Fruit fly (Drosophila melanogaster): ENCODE measurements around the gene mRpL45.
A peak's percentile ranks its signal among the peaks of the same experiment; 100 is the strongest.

Gene mRpL45

dm6 chr3R:22589311-22589710 is 29.0 kb upstream of the mRpL45 start (continued):
- TF ChIP-seq vnd (GFP tag; IDR thresholded peaks at IDR 0.05; ENCODE audit: partially characterized antibody) (no peak), CG11093 (GFP tag; IDR thresholded peaks at IDR 0.05) (no peak), da (GFP tag; optimal IDR thresholded peaks at IDR 0.05) (no peak), Antp (GFP tag; optimal IDR thresholded peaks at IDR 0.05) (no peak), CG10274 (GFP tag; optimal IDR thresholded peaks at IDR 0.05) (no peak), Lhr (GFP tag; optimal IDR thresholded peaks at IDR 0.05) (peak; percentile 6), CG3847 (GFP tag; IDR thresholded peaks at IDR 0.05) (no peak), mld (GFP tag; IDR thresholded peaks at IDR 0.05; ENCODE audit: partially characterized antibody) (no peak), CG6791 (GFP tag; IDR thresholded peaks at IDR 0.05; ENCODE audit: partially characterized antibody) (no peak), ap (GFP tag; IDR thresholded peaks at IDR 0.05) (no peak), E2f1 (GFP tag; IDR thresholded peaks at IDR 0.05) (no peak), gce (GFP tag; IDR thresholded peaks at IDR 0.05) (0 out of 3 replicates have a peak, but pooled peaks have one; percentile 52), Hr51 (GFP tag; optimal IDR thresholded peaks at IDR 0.05) (peak in 1 of 2 experiments; percentile 9), CG16813 (GFP tag; IDR thresholded peaks at IDR 0.05; ENCODE audit: partially characterized antibody) (no peak), CG17912 (GFP tag; optimal IDR thresholded peaks at IDR 0.05) (no peak), GATAe (GFP tag; conservative IDR thresholded peaks at IDR 0.05) (no peak), CG8924 (tag; optimal IDR thresholded peaks at IDR 0.05) (no peak), salm (tag; optimal IDR thresholded peaks at IDR 0.05) (peak; percentile 69), Myb (GFP tag; optimal IDR thresholded peaks at IDR 0.05) (no peak), CG2875 (GFP tag; optimal IDR thresholded peaks at IDR 0.05) (peak; percentile 78), esg (GFP tag; conservative IDR thresholded peaks at IDR 0.05) (no peak), bab2 (GFP tag; optimal IDR thresholded peaks at IDR 0.05) (peak; percentile 31), Taf1 (GFP tag; IDR thresholded peaks at IDR 0.05) (no peak), CG10209 (GFP tag; optimal IDR thresholded peaks at IDR 0.05) (peak; percentile 30), Lim3 (GFP tag; IDR thresholded peaks at IDR 0.05) (no peak), Dfd (GFP tag; optimal IDR thresholded peaks at IDR 0.05) (no peak), CG18262 (tag; optimal IDR thresholded peaks at IDR 0.05) (peak; percentile 40), nmo (GFP tag; optimal IDR thresholded peaks at IDR 0.05) (peak; percentile 30), Asciz (GFP tag; optimal IDR thresholded peaks at IDR 0.05) (peak; percentile 85), sr (GFP tag; IDR thresholded peaks at IDR 0.05) (no peak), B-H1 (GFP tag; IDR thresholded peaks at IDR 0.05) (no peak), gcm2 (GFP tag; optimal IDR thresholded peaks at IDR 0.05) (no peak), D19A (tag; optimal IDR thresholded peaks at IDR 0.05) (no peak), CG17802 (tag; optimal IDR thresholded peaks at IDR 0.05) (peak; percentile 26), Dref (GFP tag; IDR thresholded peaks at IDR 0.05) (no peak), CG30020 (tag; optimal IDR thresholded peaks at IDR 0.05) (no peak), trem (tag; optimal IDR thresholded peaks at IDR 0.05) (no peak), CG31224 (GFP tag; IDR thresholded peaks at IDR 0.05) (no peak), CG3995 (GFP tag; optimal IDR thresholded peaks at IDR 0.05) (no peak), CG5245 (GFP tag; optimal IDR thresholded peaks at IDR 0.05) (no peak), tna (GFP tag; IDR thresholded peaks at IDR 0.05; ENCODE audit: partially characterized antibody) (no peak), crol (GFP tag; IDR thresholded peaks at IDR 0.05) (peak; percentile 51), ham (GFP tag; IDR thresholded peaks at IDR 0.05) (no peak), CG11504 (tag; optimal IDR thresholded peaks at IDR 0.05) (peak; percentile 65), CG15073 (GFP tag; optimal IDR thresholded peaks at IDR 0.05) (no peak), CG12942 (GFP tag; optimal IDR thresholded peaks at IDR 0.05) (no peak), CG7556 (GFP tag; optimal IDR thresholded peaks at IDR 0.05) (peak; percentile 15), CG14965 (GFP tag; optimal IDR thresholded peaks at IDR 0.05; ENCODE audit: borderline replicate concordance) (no peak), btn (GFP tag; optimal IDR thresholded peaks at IDR 0.05) (no peak), CG7372 (GFP tag; IDR thresholded peaks at IDR 0.05) (no peak), CG8290 (GFP tag; optimal IDR thresholded peaks at IDR 0.05) (no peak), CG8290 (tag; optimal IDR thresholded peaks at IDR 0.05) (peak in 1 of 2 experiments; percentile 63)
